Fruit fly (Drosophila melanogaster) whole organism, embryonic: ENCODE data around the gene msn.

Experiments
- Bgb ChIP-seq: fragments of 200-800 bp; sonication (Bioruptor generic); IDR thresholded peaks from 2 replicates; pipeline ENCODE4 v1.3.6; 2022; ENCODE audit warnings: missing biosample characterization, missing genetic modification characterization; ENCODE audit not compliant: partially characterized antibody
- C15 ChIP-seq: fragments of 200-800 bp; sonication (Bioruptor generic); IDR thresholded peaks from 3 replicates; pipeline ENCODE4 v1.3.6; 2022; ENCODE audit warnings: missing biosample characterization, missing genetic modification characterization
- CG11398 ChIP-seq: fragments of 200-800 bp; sonication (Bioruptor generic); optimal IDR thresholded peaks from 2 replicates; lab custom pipeline; 2016; ENCODE audit warnings: missing biosample characterization, missing genetic modification characterization
- CG11723 ChIP-seq: fragments of 200-800 bp; sonication (Bioruptor generic); optimal IDR thresholded peaks from 2 replicates; lab custom pipeline; 2017; ENCODE audit warnings: missing biosample characterization, mild to moderate bottlenecking, missing genetic modification characterization
- CG12236 ChIP-seq: fragments of 200-800 bp; sonication (Bioruptor generic); optimal IDR thresholded peaks from 2 replicates; lab custom pipeline; 2016; ENCODE audit warnings: missing biosample characterization, missing genetic modification characterization
- CG13296 ChIP-seq: fragments of 200-800 bp; sonication (Bioruptor generic); optimal IDR thresholded peaks from 3 replicates; lab custom pipeline; 2018; ENCODE audit warnings: missing biosample characterization, mild to moderate bottlenecking, missing genetic modification characterization
- CG13894 ChIP-seq: fragments of 200-800 bp; sonication (Bioruptor generic); optimal IDR thresholded peaks from 3 replicates; lab custom pipeline; 2018; ENCODE audit warnings: missing biosample characterization, mild to moderate bottlenecking, missing genetic modification characterization, moderate library complexity
- CG14050 ChIP-seq: fragments of 200-800 bp; sonication (Bioruptor generic); IDR thresholded peaks from 3 replicates; pipeline ENCODE4 v1.3.6; 2022; ENCODE audit warnings: missing biosample characterization, missing genetic modification characterization
- CG1602 ChIP-seq: fragments of 200-800 bp; sonication (Bioruptor generic); optimal IDR thresholded peaks from 3 replicates; lab custom pipeline; 2016; ENCODE audit warnings: missing biosample characterization, missing genetic modification characterization
- CG16815 ChIP-seq: fragments of 200-800 bp; sonication (Bioruptor generic); optimal IDR thresholded peaks from 3 replicates; lab custom pipeline; 2017; ENCODE audit warnings: missing biosample characterization, mild to moderate bottlenecking, missing genetic modification characterization
- CG17361 ChIP-seq: fragments of 200-800 bp; sonication (Bioruptor generic); IDR thresholded peaks from 3 replicates; pipeline ENCODE4 v1.3.6; 2022; ENCODE audit warnings: missing biosample characterization, missing genetic modification characterization
- CG17802 ChIP-seq: fragments of 200-800 bp; sonication (Bioruptor generic); optimal IDR thresholded peaks from 2 replicates; lab custom pipeline; 2018; ENCODE audit warnings: missing biosample characterization, mild to moderate bottlenecking, missing genetic modification characterization, moderate library complexity
- CG3163 ChIP-seq: fragments of 200-800 bp; sonication (Bioruptor generic); optimal IDR thresholded peaks from 3 replicates; lab custom pipeline; 2016; ENCODE audit warnings: missing biosample characterization, missing genetic modification characterization
- CG32772 ChIP-seq: fragments of 200-800 bp; sonication (Bioruptor generic); IDR thresholded peaks from 2 replicates; pipeline ENCODE4 v1.3.6; 2022; ENCODE audit warnings: missing biosample characterization, missing genetic modification characterization
- CG34422 ChIP-seq: fragments of 200-800 bp; sonication (Bioruptor generic); IDR thresholded peaks from 3 replicates; pipeline ENCODE4 v1.3.6; 2022; ENCODE audit warnings: missing biosample characterization, missing genetic modification characterization
- CG6765 ChIP-seq: fragments of 200-800 bp; sonication (Bioruptor generic); optimal IDR thresholded peaks from 3 replicates; lab custom pipeline; 2017; ENCODE audit warnings: missing biosample characterization, mild to moderate bottlenecking, missing genetic modification characterization
- CG6854 ChIP-seq: fragments of 200-800 bp; sonication (Bioruptor generic); optimal IDR thresholded peaks from 3 replicates; lab custom pipeline; 2017; ENCODE audit warnings: missing biosample characterization, mild to moderate bottlenecking, missing genetic modification characterization
- CG7786 ChIP-seq: fragments of 200-800 bp; sonication (Bioruptor generic); optimal IDR thresholded peaks from 2 replicates; lab custom pipeline; 2016; ENCODE audit warnings: missing biosample characterization, missing genetic modification characterization
- CG7839 ChIP-seq: fragments of 200-800 bp; sonication (Bioruptor generic); optimal IDR thresholded peaks from 3 replicates; lab custom pipeline; 2018; ENCODE audit warnings: missing biosample characterization, mild to moderate bottlenecking, missing genetic modification characterization, moderate library complexity
- CG8290 ChIP-seq, 3 experiments: fragments of 200-800 bp; sonication (Bioruptor generic); optimal IDR thresholded peaks; 2 replicates each; lab custom pipeline; 2016 to 2019; ENCODE audit warnings: missing biosample characterization in 3 of 3, missing genetic modification characterization in 3 of 3, mild to moderate bottlenecking in 2 of 3, moderate library complexity in 1 of 3
- D19B ChIP-seq: fragments of 200-800 bp; sonication (Bioruptor generic); optimal IDR thresholded peaks from 2 replicates; lab custom pipeline; 2017; ENCODE audit warnings: missing biosample characterization, mild to moderate bottlenecking, missing genetic modification characterization
- Ets65A ChIP-seq: fragments of 200-800 bp; sonication (Bioruptor generic); peaks from one replicate; lab custom pipeline; 2016; ENCODE audit warnings: missing biosample characterization, missing genetic modification characterization
- Hmx ChIP-seq: fragments of 200-800 bp; sonication (Bioruptor generic); optimal IDR thresholded peaks from 2 replicates; lab custom pipeline; 2016; ENCODE audit warnings: missing biosample characterization, missing genetic modification characterization
- Hr3 ChIP-seq: fragments of 200-800 bp; sonication (Bioruptor generic); optimal IDR thresholded peaks from 3 replicates; lab custom pipeline; 2016; ENCODE audit warnings: missing biosample characterization, missing genetic modification characterization
- Neu2 ChIP-seq: fragments of 200-800 bp; sonication (Bioruptor generic); optimal IDR thresholded peaks from 3 replicates; lab custom pipeline; 2016; ENCODE audit warnings: missing biosample characterization, missing genetic modification characterization, borderline replicate concordance
- Taf1 ChIP-seq: fragments of 200-800 bp; sonication (Bioruptor generic); IDR thresholded peaks from 2 replicates; pipeline ENCODE4 v1.3.6; 2022; ENCODE audit warnings: missing biosample characterization, missing genetic modification characterization
- Xbp1 ChIP-seq: fragments of 200-800 bp; sonication (Bioruptor generic); optimal IDR thresholded peaks from 3 replicates; lab custom pipeline; 2016; ENCODE audit warnings: missing biosample characterization, mild to moderate bottlenecking, missing genetic modification characterization
- amos ChIP-seq: fragments of 200-800 bp; sonication (Bioruptor generic); IDR thresholded peaks from 2 replicates; pipeline ENCODE4 v1.3.6; 2022; ENCODE audit warnings: missing biosample characterization, missing genetic modification characterization; ENCODE audit not compliant: partially characterized antibody
- cato ChIP-seq: fragments of 200-800 bp; sonication (Bioruptor generic); optimal IDR thresholded peaks from 2 replicates; lab custom pipeline; 2016; ENCODE audit warnings: missing biosample characterization, missing genetic modification characterization, borderline replicate concordance
- dati ChIP-seq: fragments of 200-800 bp; sonication (Bioruptor generic); IDR thresholded peaks from 2 replicates; pipeline ENCODE4 v1.3.6; 2022; ENCODE audit warnings: missing biosample characterization, missing genetic modification characterization
- exex ChIP-seq: fragments of 200-800 bp; sonication (Bioruptor generic); optimal IDR thresholded peaks from 4 replicates; lab custom pipeline; 2018; ENCODE audit warnings: missing biosample characterization, mild to moderate bottlenecking, missing genetic modification characterization, moderate library complexity
- gce ChIP-seq: fragments of 200-800 bp; sonication (Bioruptor generic); IDR thresholded peaks from 3 replicates; pipeline ENCODE4 v1.3.6; 2022; ENCODE audit warnings: missing biosample characterization, missing genetic modification characterization
- gcm ChIP-seq: fragments of 200-800 bp; sonication (Bioruptor generic); optimal IDR thresholded peaks from 2 replicates; lab custom pipeline; 2019; ENCODE audit warnings: missing biosample characterization, mild to moderate bottlenecking, missing genetic modification characterization, moderate library complexity
- ham ChIP-seq: fragments of 200-800 bp; sonication (Bioruptor generic); IDR thresholded peaks from 2 replicates; pipeline ENCODE4 v1.3.6; 2022; ENCODE audit warnings: missing biosample characterization, missing genetic modification characterization
- hbn ChIP-seq: fragments of 200-800 bp; sonication (Bioruptor generic); IDR thresholded peaks from 2 replicates; pipeline ENCODE4 v1.3.6; 2022; ENCODE audit warnings: missing biosample characterization, missing genetic modification characterization; ENCODE audit not compliant: partially characterized antibody
- jumu ChIP-seq: fragments of 200-800 bp; sonication (Bioruptor generic); optimal IDR thresholded peaks from 3 replicates; lab custom pipeline; 2016; ENCODE audit warnings: missing biosample characterization, missing genetic modification characterization
- klu ChIP-seq: fragments of 200-800 bp; sonication (Bioruptor generic); IDR thresholded peaks from 2 replicates; pipeline ENCODE4 v1.3.6; 2022; ENCODE audit warnings: missing biosample characterization, missing genetic modification characterization
- lilli ChIP-seq: fragments of 200-800 bp; sonication (Bioruptor generic); optimal IDR thresholded peaks from 3 replicates; lab custom pipeline; 2016; ENCODE audit warnings: missing biosample characterization, missing genetic modification characterization
- mirr ChIP-seq: fragments of 200-800 bp; sonication (Bioruptor generic); optimal IDR thresholded peaks from 3 replicates; lab custom pipeline; 2018; ENCODE audit warnings: missing biosample characterization, mild to moderate bottlenecking, missing genetic modification characterization
- nerfin-1 ChIP-seq: fragments of 200-800 bp; sonication (Bioruptor generic); optimal IDR thresholded peaks from 3 replicates; lab custom pipeline; 2019; ENCODE audit warnings: missing biosample characterization, mild to moderate bottlenecking, missing genetic modification characterization, moderate library complexity
- p53 ChIP-seq: fragments of 200-800 bp; sonication (Bioruptor generic); optimal IDR thresholded peaks from 2 replicates; lab custom pipeline; 2016; ENCODE audit warnings: missing biosample characterization, missing genetic modification characterization
- pb ChIP-seq: fragments of 200-800 bp; sonication (Bioruptor generic); optimal IDR thresholded peaks from 3 replicates; lab custom pipeline; 2016; ENCODE audit warnings: missing biosample characterization, missing genetic modification characterization
- pros ChIP-seq: fragments of 200-800 bp; sonication (Bioruptor generic); optimal IDR thresholded peaks from 3 replicates; lab custom pipeline; 2019; ENCODE audit warnings: missing biosample characterization, mild to moderate bottlenecking, missing genetic modification characterization, moderate library complexity
- run ChIP-seq: fragments of 200-800 bp; sonication (Bioruptor generic); optimal IDR thresholded peaks from 3 replicates; lab custom pipeline; 2018; ENCODE audit warnings: missing biosample characterization, mild to moderate bottlenecking, missing genetic modification characterization
- sens-2 ChIP-seq: fragments of 200-800 bp; sonication (Bioruptor generic); IDR thresholded peaks from 2 replicates; pipeline ENCODE4 v1.3.6; 2022; ENCODE audit warnings: missing biosample characterization, missing genetic modification characterization
- tap ChIP-seq: fragments of 200-800 bp; optimal IDR thresholded peaks from 3 replicates; lab custom pipeline; 2019; ENCODE audit warnings: missing biosample characterization, mild to moderate bottlenecking, missing genetic modification characterization, moderate library complexity
- trem ChIP-seq: fragments of 200-800 bp; optimal IDR thresholded peaks from 3 replicates; lab custom pipeline; 2019; ENCODE audit warnings: missing biosample characterization, mild to moderate bottlenecking, missing genetic modification characterization, moderate library complexity
- wor ChIP-seq: fragments of 200-800 bp; sonication (Bioruptor generic); IDR thresholded peaks from 2 replicates; pipeline ENCODE4 v1.3.6; 2022; ENCODE audit warnings: missing biosample characterization, missing genetic modification characterization
- z ChIP-seq: fragments of 200-800 bp; sonication (Bioruptor generic); IDR thresholded peaks from 3 replicates; pipeline ENCODE4 v1.3.6; 2022; ENCODE audit warnings: missing biosample characterization, missing genetic modification characterization

Gene msn

DNA sequence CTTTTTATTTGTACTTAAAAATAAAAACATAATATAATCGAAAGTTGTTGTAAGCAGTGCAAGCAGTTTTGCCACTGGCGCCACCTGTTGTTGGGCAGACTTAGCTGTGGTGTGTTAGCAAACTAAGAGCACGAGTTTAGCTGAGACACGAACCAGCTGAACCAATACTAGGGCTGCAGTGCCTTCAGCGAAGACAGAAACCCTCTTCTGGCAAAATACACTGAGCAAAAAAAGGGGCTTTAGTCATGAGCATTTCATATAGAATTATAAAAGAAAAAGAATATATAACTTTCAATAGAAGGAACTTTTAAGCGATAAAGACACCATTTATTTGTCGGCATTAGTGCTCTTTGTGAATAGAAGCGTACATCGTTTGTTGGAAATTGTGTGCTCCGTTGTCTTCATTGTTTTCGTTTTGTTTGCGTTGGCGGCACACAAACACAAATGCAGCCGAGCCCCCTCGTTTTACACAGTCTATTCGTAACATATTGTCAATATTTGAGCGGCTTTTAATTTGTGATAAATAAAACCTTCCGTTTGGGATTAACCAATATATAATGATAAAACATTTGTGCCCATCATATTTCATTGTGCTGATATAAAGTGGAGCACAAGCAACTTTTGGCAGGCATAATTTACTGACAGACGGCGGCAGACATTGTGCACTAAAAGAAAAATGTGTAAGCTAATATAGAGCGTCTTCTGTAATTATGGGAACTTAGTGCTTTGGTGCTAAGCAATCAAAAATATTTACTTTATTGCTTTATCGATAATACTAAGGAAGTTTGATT is 54.8 kb downstream of the msn start:
- TF ChIP-seq mirr (GFP tag; lab: Kevin White, UChicago) (peak; percentile 30), ham (GFP tag; lab: Robert Waterston, UW) (no peak), p53 (peak; percentile 35), CG11723 (GFP tag; lab: Kevin White, UChicago) (peak; percentile 68), Bgb (GFP tag; lab: Robert Waterston, UW) (peak; percentile 65), CG6854 (peak; percentile 68), cato (GFP tag; lab: Kevin White, UChicago) (no peak), Neu2 (GFP tag; lab: Kevin White, UChicago) (no peak), C15 (GFP tag; lab: Robert Waterston, UW) (peak; percentile 58; the same call in 1 of the 3 replicates), CG14050 (GFP tag; lab: Robert Waterston, UW) (peak; percentile 51; the same call in 2 of the 3 replicates), D19B (peak; percentile 60), pros (GFP tag; lab: Kevin White, UChicago) (no peak), Taf1 (peak; percentile 56), pb (GFP tag; lab: Kevin White, UChicago) (no peak), tap (tag; lab: Kevin White, UChicago) (peak; percentile 65), CG12236 (GFP tag; lab: Kevin White, UChicago) (no peak), run (peak; percentile 58), Ets65A (GFP tag; lab: Kevin White, UChicago) (peak; percentile 98), CG1602 (GFP tag; lab: Kevin White, UChicago) (peak; percentile 49), klu (GFP tag; lab: Robert Waterston, UW) (peak; percentile 75), wor (peak; percentile 35; the same call in 1 of the 2 replicates), gce (GFP tag; lab: Robert Waterston, UW) (peak; percentile 72; the same call in 1 of the 3 replicates), Hr3 (GFP tag; lab: Kevin White, UChicago) (peak; percentile 35), lilli (GFP tag; lab: Kevin White, UChicago) (peak; percentile 75), nerfin-1 (tag; lab: Kevin White, UChicago) (peak; percentile 77), CG3163 (GFP tag; lab: Kevin White, UChicago) (peak; percentile 48), CG17361 (GFP tag; lab: Robert Waterston, UW) (peak; percentile 69), CG17802 (tag; lab: Kevin White, UChicago) (peak; percentile 61), gcm (GFP tag; lab: Kevin White, UChicago) (peak; percentile 80), CG11398 (GFP tag; lab: Kevin White, UChicago) (peak; percentile 37), hbn (GFP tag; lab: Robert Waterston, UW) (no peak), amos (GFP tag; lab: Robert Waterston, UW) (peak; percentile 35; the same call in 1 of the 2 replicates), sens-2 (peak; percentile 31; the same call in 1 of the 2 replicates), z (GFP tag; lab: Robert Waterston, UW) (no peak), Xbp1 (peak; percentile 83), CG32772 (peak; percentile 68), CG34422 (GFP tag; lab: Robert Waterston, UW) (peak; percentile 76), CG7839 (peak; percentile 61), dati (GFP tag; lab: Robert Waterston, UW) (peak; percentile 25; the same call in 1 of the 2 replicates), CG16815 (GFP tag; lab: Kevin White, UChicago) (peak; percentile 54), CG6765 (GFP tag; lab: Kevin White, UChicago) (peak; percentile 42), jumu (GFP tag; lab: Kevin White, UChicago) (peak; percentile 23), exex (tag; lab: Kevin White, UChicago) (peak; percentile 62), Hmx (GFP tag; lab: Kevin White, UChicago) (no peak), CG7786 (GFP tag; lab: Kevin White, UChicago) (peak; percentile 37), trem (tag; lab: Kevin White, UChicago) (peak; percentile 45), CG8290 (GFP tag; optimal IDR thresholded peaks at IDR 0.05; lab: Kevin White, UChicago) (peak; percentile 84), CG8290 (tag; optimal IDR thresholded peaks at IDR 0.05; lab: Kevin White, UChicago) (peak; percentile 67 to 91), CG13296 (GFP tag; lab: Kevin White, UChicago) (peak; percentile 85), CG13894 (tag; lab: Kevin White, UChicago) (peak; percentile 46)
